Fruit fly (Drosophila melanogaster): Measurements from ENCODE around the gene CG43954.

The CG43954 gene

dm6 chr3L:16711430-16712228 lies at the start of gene CG43954, which contains the start of the genes Lasp and Dab (continued):
- TF ChIP-seq svp (GFP tag) (peak; percentile 58), OdsH (GFP tag; optimal IDR thresholded peaks at IDR 0.05) (no peak), Eip93F (GFP tag; optimal IDR thresholded peaks at IDR 0.05) (no peak), CG6163 (GFP tag; IDR thresholded peaks at IDR 0.05) (peak; percentile 57), Met (GFP tag; optimal IDR thresholded peaks at IDR 0.05) (peak; percentile 35), Eip78C (GFP tag) (peak; percentile 71), CG11294 (GFP tag; IDR thresholded peaks at IDR 0.05) (no peak), CG16779 (tag; optimal IDR thresholded peaks at IDR 0.05) (peak; percentile 17), net (GFP tag; optimal IDR thresholded peaks at IDR 0.05) (peak; percentile 32), Smox (GFP tag; optimal IDR thresholded peaks at IDR 0.05) (no peak)

DNA sequence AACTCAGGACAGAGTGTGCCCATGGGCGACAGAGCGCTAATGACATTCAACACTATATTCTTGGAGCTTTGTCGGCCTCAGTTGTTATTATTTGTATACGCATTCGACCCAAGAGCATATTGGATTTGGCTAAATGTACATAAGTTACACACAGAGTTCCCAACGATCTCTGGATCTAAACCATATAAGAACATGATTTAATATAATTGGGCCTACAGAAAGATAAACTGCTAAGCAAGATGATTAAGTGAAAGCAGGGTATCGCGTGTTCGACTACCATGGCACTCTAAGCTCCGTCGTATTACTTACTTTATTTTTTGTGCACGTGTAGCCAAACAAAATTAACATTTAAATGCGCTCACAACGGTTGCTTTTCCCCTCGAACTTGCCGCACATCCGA lies 48.8 kb upstream of the CG43954 start:
- TF ChIP-seq acj6 (GFP tag; optimal IDR thresholded peaks at IDR 0.05) = peak; percentile 27
- no peak for TF ChIP-seq eg (GFP tag; IDR thresholded peaks at IDR 0.05)
- TF ChIP-seq CG4318 (GFP tag; optimal IDR thresholded peaks at IDR 0.05) = no peak
- peak; percentile 12 for TF ChIP-seq Hr39 (GFP tag; optimal IDR thresholded peaks at IDR 0.05)
- TF ChIP-seq Hr4 (GFP tag; optimal IDR thresholded peaks at IDR 0.05) = peak; percentile 3
- TF ChIP-seq CG3032 (tag; optimal IDR thresholded peaks at IDR 0.05) = no peak
- peak; percentile 11 for TF ChIP-seq OdsH (GFP tag; optimal IDR thresholded peaks at IDR 0.05)
- peak; percentile 8 for TF ChIP-seq CG10631 (GFP tag; optimal IDR thresholded peaks at IDR 0.05)
- TF ChIP-seq CG8119 (GFP tag; IDR thresholded peaks at IDR 0.05) = 0 out of 3 replicates have a peak, but pooled peaks have one; percentile 19
- TF ChIP-seq CG6163 (GFP tag; IDR thresholded peaks at IDR 0.05) = 0 out of 3 replicates have a peak, but pooled peaks have one; percentile 22
- TF ChIP-seq CG32006 (GFP tag; optimal IDR thresholded peaks at IDR 0.05) = peak; percentile 29
- TF ChIP-seq CG15336 (GFP tag; IDR thresholded peaks at IDR 0.05) = 0 out of 2 replicates have a peak, but pooled peaks have one; percentile 22
- TF ChIP-seq CG11762 (GFP tag; optimal IDR thresholded peaks at IDR 0.05; ENCODE audit: insufficient read depth) = no peak
- peak; percentile 37 for TF ChIP-seq svp (GFP tag)
- no peak for TF ChIP-seq pdm3 (GFP tag; optimal IDR thresholded peaks at IDR 0.05)
- no peak for TF ChIP-seq esn (GFP tag; optimal IDR thresholded peaks at IDR 0.05)

- TF ChIP-seq Ets96B (tag; optimal IDR thresholded peaks at IDR 0.05) (peak; percentile 57), CG6163 (GFP tag; IDR thresholded peaks at IDR 0.05) (0 out of 3 replicates have a peak, but pooled peaks have one; percentile 11), CG3919 (GFP tag; optimal IDR thresholded peaks at IDR 0.05) (peak; percentile 5), Hr4 (GFP tag; optimal IDR thresholded peaks at IDR 0.05) (peak; percentile 49), OdsH (GFP tag; optimal IDR thresholded peaks at IDR 0.05) (no peak), ss (GFP tag; optimal IDR thresholded peaks at IDR 0.05) (peak in 1 of 2 experiments; percentile 15), Smox (GFP tag; optimal IDR thresholded peaks at IDR 0.05) (no peak), Met (GFP tag; optimal IDR thresholded peaks at IDR 0.05) (no peak), dac (GFP tag; optimal IDR thresholded peaks at IDR 0.05) (no peak), CG34406 (GFP tag; optimal IDR thresholded peaks at IDR 0.05) (no peak), CG6854 (GFP tag; optimal IDR thresholded peaks at IDR 0.05) (no peak), CG8119 (GFP tag; IDR thresholded peaks at IDR 0.05) (peak; percentile 66), cyc (GFP tag; optimal IDR thresholded peaks at IDR 0.05) (no peak), Sox14 (GFP tag; optimal IDR thresholded peaks at IDR 0.05) (no peak), Eip93F (GFP tag; optimal IDR thresholded peaks at IDR 0.05) (no peak), esn (GFP tag; optimal IDR thresholded peaks at IDR 0.05) (no peak), CG6808 (GFP tag; optimal IDR thresholded peaks at IDR 0.05) (peak; percentile 7), Ets21C (GFP tag; optimal IDR thresholded peaks at IDR 0.05) (no peak), CG10631 (GFP tag; optimal IDR thresholded peaks at IDR 0.05) (peak; percentile 31), Hr39 (GFP tag; optimal IDR thresholded peaks at IDR 0.05) (no peak), Eip78C (GFP tag) (peak; percentile 88), acj6 (GFP tag; optimal IDR thresholded peaks at IDR 0.05) (peak; percentile 15), Hr38 (GFP tag; optimal IDR thresholded peaks at IDR 0.05) (no peak), eg (GFP tag; IDR thresholded peaks at IDR 0.05) (no peak), CG11902 (GFP tag; optimal IDR thresholded peaks at IDR 0.05) (no peak), fd59A (GFP tag; optimal IDR thresholded peaks at IDR 0.05) (peak; percentile 30), CG16779 (tag; optimal IDR thresholded peaks at IDR 0.05) (no peak), spab (GFP tag; optimal IDR thresholded peaks at IDR 0.05) (peak; percentile 27), topi (GFP tag; optimal IDR thresholded peaks at IDR 0.05) (no peak), fd85E (GFP tag; optimal IDR thresholded peaks at IDR 0.05) (no peak), svp (GFP tag) (peak; percentile 32), Blimp-1 (GFP tag; optimal IDR thresholded peaks at IDR 0.05) (no peak), Sox15 (GFP tag; optimal IDR thresholded peaks at IDR 0.05) (no peak), CG4318 (GFP tag; optimal IDR thresholded peaks at IDR 0.05) (peak; percentile 11), Gug (GFP tag; IDR thresholded peaks at IDR 0.05) (no peak), CG3032 (tag; optimal IDR thresholded peaks at IDR 0.05) (peak; percentile 56), Eip75B (GFP tag; optimal IDR thresholded peaks at IDR 0.05) (peak; percentile 13), Lpt (GFP tag; optimal IDR thresholded peaks at IDR 0.05) (no peak)
Observed at dm6 chr3L:16759483-16759882, 48.0 kb upstream of the CG43954 start.

Measured in whole organism, prepupa.